Worm (Caenorhabditis elegans) whole organism, L4/young adult: ENCODE results near the gene T08D10.4.

Source experiments
- W03F9.2 ChIP-seq: fragments of 150-350 bp; optimal IDR thresholded peaks from 2 replicates; lab custom pipeline; 2014; ENCODE audit warnings: missing biosample characterization, missing genetic modification characterization
- him-1 ChIP-seq: sonication (generic microtip); optimal IDR thresholded peaks from 2 replicates; lab custom pipeline; 2016; ENCODE audit warnings: missing genotype, missing genetic modification reagents, missing genetic modification characterization, missing compliant biosample characterization

DNA sequence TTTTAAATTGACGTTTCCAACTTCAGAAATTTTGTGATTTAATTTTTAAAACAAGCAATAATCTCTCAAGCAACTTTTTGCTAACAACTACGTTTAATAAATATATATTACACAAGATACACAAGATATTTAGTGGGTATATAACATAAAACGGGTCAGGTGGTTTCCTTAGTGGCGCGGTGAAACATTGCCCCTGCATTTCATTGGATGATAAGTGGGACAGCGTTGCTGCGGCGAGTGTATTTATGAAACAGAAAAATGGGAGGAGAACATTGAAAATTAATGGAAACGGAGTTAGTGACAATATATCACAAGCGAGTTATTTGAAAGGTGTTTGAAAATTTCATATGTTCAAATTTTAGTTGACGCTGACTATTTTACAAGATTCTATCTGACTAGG is 39.6 kb upstream of the T08D10.4 start:
- TF ChIP-seq him-1 (no peak), W03F9.2 (tag; lab: Kevin White, UChicago) (no peak)
